Fruit fly (Drosophila melanogaster) whole organism, embryonic: ENCODE measurements around the gene CG15741.

Source experiments
- C15 ChIP-seq: fragments of 200-800 bp; sonication (Bioruptor generic); IDR thresholded peaks from 3 replicates; pipeline ENCODE4 v1.3.6; 2022; ENCODE audit warnings: missing biosample characterization, missing genetic modification characterization
- CG10267 ChIP-seq: fragments of 200-800 bp; sonication (Bioruptor generic); optimal IDR thresholded peaks from 2 replicates; lab custom pipeline; 2018; ENCODE audit warnings: missing biosample characterization, mild to moderate bottlenecking, missing genetic modification characterization, moderate library complexity
- CG10366 ChIP-seq: fragments of 200-800 bp; sonication (Bioruptor generic); IDR thresholded peaks from 2 replicates; pipeline ENCODE4 v1.3.6; 2022; ENCODE audit warnings: missing biosample characterization, missing genetic modification characterization
- CG10431 ChIP-seq: fragments of 200-800 bp; sonication (Bioruptor generic); optimal IDR thresholded peaks from 3 replicates; lab custom pipeline; 2018; ENCODE audit warnings: missing biosample characterization, mild to moderate bottlenecking, missing genetic modification characterization
- CG10543 ChIP-seq: fragments of 200-800 bp; sonication (Bioruptor generic); optimal IDR thresholded peaks from 3 replicates; lab custom pipeline; 2017; ENCODE audit warnings: missing biosample characterization, mild to moderate bottlenecking, missing genetic modification characterization, moderate library complexity
- CG11398 ChIP-seq: fragments of 200-800 bp; sonication (Bioruptor generic); optimal IDR thresholded peaks from 2 replicates; lab custom pipeline; 2016; ENCODE audit warnings: missing biosample characterization, missing genetic modification characterization
- CG11696 ChIP-seq: fragments of 200-800 bp; sonication (Bioruptor generic); IDR thresholded peaks from 2 replicates; pipeline ENCODE4 v1.3.6; 2022; ENCODE audit warnings: missing biosample characterization, missing genetic modification characterization
- CG12236 ChIP-seq: fragments of 200-800 bp; sonication (Bioruptor generic); optimal IDR thresholded peaks from 2 replicates; lab custom pipeline; 2016; ENCODE audit warnings: missing biosample characterization, missing genetic modification characterization
- CG1602 ChIP-seq: fragments of 200-800 bp; sonication (Bioruptor generic); optimal IDR thresholded peaks from 3 replicates; lab custom pipeline; 2016; ENCODE audit warnings: missing biosample characterization, missing genetic modification characterization
- CG16815 ChIP-seq: fragments of 200-800 bp; sonication (Bioruptor generic); optimal IDR thresholded peaks from 3 replicates; lab custom pipeline; 2017; ENCODE audit warnings: missing biosample characterization, mild to moderate bottlenecking, missing genetic modification characterization
- CG17802 ChIP-seq: fragments of 200-800 bp; sonication (Bioruptor generic); optimal IDR thresholded peaks from 2 replicates; lab custom pipeline; 2018; ENCODE audit warnings: missing biosample characterization, mild to moderate bottlenecking, missing genetic modification characterization, moderate library complexity
- CG1792 ChIP-seq: fragments of 200-800 bp; sonication (Bioruptor generic); optimal IDR thresholded peaks from 2 replicates; lab custom pipeline; 2016; ENCODE audit warnings: missing biosample characterization, missing genetic modification characterization
- CG2678 ChIP-seq: fragments of 200-800 bp; sonication (Bioruptor generic); optimal IDR thresholded peaks from 3 replicates; lab custom pipeline; 2019; ENCODE audit warnings: missing biosample characterization, mild to moderate bottlenecking, missing genetic modification characterization, moderate library complexity
- CG30020 ChIP-seq: fragments of 200-800 bp; optimal IDR thresholded peaks from 2 replicates; lab custom pipeline; 2019; ENCODE audit warnings: missing biosample characterization, mild to moderate bottlenecking, missing genetic modification characterization, moderate library complexity
- CG31441 ChIP-seq: fragments of 200-800 bp; sonication (Bioruptor generic); IDR thresholded peaks from 2 replicates; pipeline ENCODE4 v1.3.6; 2022; ENCODE audit warnings: missing biosample characterization, missing genetic modification characterization
- CG33213 ChIP-seq: fragments of 200-800 bp; sonication (Bioruptor generic); optimal IDR thresholded peaks from 3 replicates; lab custom pipeline; 2016; ENCODE audit warnings: missing biosample characterization, missing genetic modification characterization
- CG34376 ChIP-seq: fragments of 200-800 bp; sonication (Bioruptor generic); optimal IDR thresholded peaks from 2 replicates; lab custom pipeline; 2018; ENCODE audit warnings: missing biosample characterization, mild to moderate bottlenecking, missing genetic modification characterization
- CG4360 ChIP-seq: fragments of 200-800 bp; sonication (Bioruptor generic); IDR thresholded peaks from 2 replicates; pipeline ENCODE4 v1.3.6; 2022; ENCODE audit warnings: missing biosample characterization, missing genetic modification characterization
- CG6683 ChIP-seq: fragments of 200-800 bp; sonication (Bioruptor generic); optimal IDR thresholded peaks from 2 replicates; lab custom pipeline; 2017; ENCODE audit warnings: missing biosample characterization, mild to moderate bottlenecking, missing genetic modification characterization, missing genetic modification reagents
- CG7372 ChIP-seq: fragments of 200-800 bp; sonication (Bioruptor generic); IDR thresholded peaks from 2 replicates; pipeline ENCODE4 v1.3.6; 2022; ENCODE audit warnings: missing biosample characterization, missing genetic modification characterization
- CG9797 ChIP-seq: fragments of 200-800 bp; sonication (Bioruptor generic); optimal IDR thresholded peaks from 3 replicates; lab custom pipeline; 2018; ENCODE audit warnings: missing biosample characterization, mild to moderate bottlenecking, missing genetic modification characterization
- CkIIα-i1 ChIP-seq: fragments of 200-800 bp; sonication (Bioruptor generic); IDR thresholded peaks from 2 replicates; pipeline ENCODE4 v1.3.6; 2022; ENCODE audit warnings: missing biosample characterization, missing genetic modification characterization
- CoRest ChIP-seq: fragments of 200-800 bp; sonication (Bioruptor generic); optimal IDR thresholded peaks from 3 replicates; lab custom pipeline; 2018; ENCODE audit warnings: missing biosample characterization, mild to moderate bottlenecking, missing genetic modification characterization, moderate library complexity
- Gug ChIP-seq: fragments of 200-800 bp; sonication (Bioruptor generic); IDR thresholded peaks from 4 replicates; pipeline ENCODE4 v1.3.6; 2022; ENCODE audit warnings: missing biosample characterization, missing genetic modification characterization
- H15 ChIP-seq: fragments of 200-800 bp; sonication (Bioruptor generic); IDR thresholded peaks from 3 replicates; pipeline ENCODE4 v1.3.6; 2022; ENCODE audit warnings: missing biosample characterization, missing genetic modification characterization
- H2.0 ChIP-seq: fragments of 200-800 bp; sonication (Bioruptor generic); IDR thresholded peaks from 2 replicates; pipeline ENCODE4 v1.3.6; 2022; ENCODE audit warnings: missing biosample characterization, missing genetic modification characterization
- HmgD ChIP-seq: fragments of 200-800 bp; sonication (Bioruptor generic); optimal IDR thresholded peaks from 3 replicates; lab custom pipeline; 2016; ENCODE audit warnings: missing biosample characterization, missing genetic modification characterization
- Hr39 ChIP-seq: fragments of >200 bp; optimal IDR thresholded peaks from 2 replicates; lab custom pipeline; 2017
- Hr51 ChIP-seq, 2 experiments: fragments of 200-800 bp; sonication (Bioruptor generic); optimal IDR thresholded peaks; 2 replicates in 1 of 2; 3 replicates in 1 of 2; lab custom pipeline; 2016 to 2018; ENCODE audit warnings: missing biosample characterization in 2 of 2, missing genetic modification characterization in 2 of 2, mild to moderate bottlenecking in 1 of 2, moderate library complexity in 1 of 2
- Kr ChIP-seq: fragments of 200-800 bp; sonication (Bioruptor generic); optimal IDR thresholded peaks from 2 replicates; lab custom pipeline; 2017; ENCODE audit warnings: missing biosample characterization, mild to moderate bottlenecking, missing genetic modification characterization
- Lpt ChIP-seq: fragments of >200 bp; optimal IDR thresholded peaks from 2 replicates; lab custom pipeline; 2018; ENCODE audit warnings: missing biosample characterization, missing genetic modification characterization
- Med ChIP-seq: fragments of 200-800 bp; sonication (Bioruptor generic); peaks from one replicate; lab custom pipeline; 2016; ENCODE audit warnings: missing biosample characterization, missing genetic modification characterization, mild to moderate bottlenecking, inconsistent platforms, moderate library complexity
- Nf-YC ChIP-seq: fragments of 200-800 bp; optimal IDR thresholded peaks from 3 replicates; lab custom pipeline; 2019; ENCODE audit warnings: missing biosample characterization, mild to moderate bottlenecking, missing genetic modification characterization, moderate library complexity
- Oli ChIP-seq: fragments of 200-800 bp; sonication (Bioruptor generic); optimal IDR thresholded peaks from 2 replicates; lab custom pipeline; 2018; ENCODE audit warnings: missing biosample characterization, mild to moderate bottlenecking, missing genetic modification characterization, moderate library complexity
- Sox100B ChIP-seq: fragments of 200-800 bp; sonication (Bioruptor generic); optimal IDR thresholded peaks from 3 replicates; lab custom pipeline; 2018; ENCODE audit warnings: missing biosample characterization, mild to moderate bottlenecking, missing genetic modification characterization
- bab2 ChIP-seq: fragments of 200-800 bp; sonication (Bioruptor generic); optimal IDR thresholded peaks from 2 replicates; lab custom pipeline; 2016; ENCODE audit warnings: missing biosample characterization, missing genetic modification characterization
- danr ChIP-seq: fragments of 200-800 bp; sonication (Bioruptor generic); IDR thresholded peaks from 2 replicates; pipeline ENCODE4 v1.3.6; 2022; ENCODE audit warnings: missing biosample characterization, missing genetic modification characterization
- esg ChIP-seq: fragments of 200-800 bp; sonication (Bioruptor generic); conservative IDR thresholded peaks from 2 replicates; pipeline ENCODE4 v1.3.6; 2022; ENCODE audit warnings: missing biosample characterization, missing genetic modification characterization
- gcm2 ChIP-seq: fragments of 200-800 bp; sonication (Bioruptor generic); optimal IDR thresholded peaks from 2 replicates; lab custom pipeline; 2016; ENCODE audit warnings: missing biosample characterization, missing genetic modification characterization
- gem ChIP-seq: fragments of 200-800 bp; sonication (Bioruptor generic); optimal IDR thresholded peaks from 2 replicates; lab custom pipeline; 2019; ENCODE audit warnings: missing biosample characterization, mild to moderate bottlenecking, missing genetic modification characterization, moderate library complexity
- h ChIP-seq: fragments of >200 bp; optimal IDR thresholded peaks from 2 replicates; lab custom pipeline; 2017
- jigr1 ChIP-seq: fragments of 200-800 bp; sonication (Bioruptor generic); IDR thresholded peaks from 3 replicates; pipeline ENCODE4 v1.3.6; 2022; ENCODE audit warnings: missing biosample characterization, missing genetic modification characterization
- lilli ChIP-seq: fragments of 200-800 bp; sonication (Bioruptor generic); optimal IDR thresholded peaks from 3 replicates; lab custom pipeline; 2016; ENCODE audit warnings: missing biosample characterization, missing genetic modification characterization
- nerfin-1 ChIP-seq: fragments of 200-800 bp; sonication (Bioruptor generic); optimal IDR thresholded peaks from 3 replicates; lab custom pipeline; 2019; ENCODE audit warnings: missing biosample characterization, mild to moderate bottlenecking, missing genetic modification characterization, moderate library complexity
- oc ChIP-seq: fragments of 200-800 bp; sonication (Bioruptor generic); optimal IDR thresholded peaks from 2 replicates; lab custom pipeline; 2018; ENCODE audit warnings: missing biosample characterization, mild to moderate bottlenecking, missing genetic modification characterization, moderate library complexity
- pan ChIP-seq, 4 experiments: fragments of >200 bp in 3 of 4; fragments of 200-800 bp in 1 of 4; sonication (Bioruptor generic) in 1 of 4; optimal IDR thresholded peaks in 3 of 4; IDR thresholded peaks in 1 of 4; 2 replicates each; pipeline versions ENCODE4 v1.3.6 to Lab custom; 2017 to 2022; ENCODE audit warnings: missing biosample characterization in 2 of 4, missing genetic modification characterization in 2 of 4, mixed read lengths in 1 of 4
- pho ChIP-seq: fragments of 200-800 bp; sonication (Bioruptor generic); optimal IDR thresholded peaks from 2 replicates; lab custom pipeline; 2016; ENCODE audit warnings: missing biosample characterization, missing genetic modification characterization
- repo ChIP-seq: fragments of 200-800 bp; sonication (Bioruptor generic); optimal IDR thresholded peaks from 2 replicates; lab custom pipeline; 2016; ENCODE audit warnings: missing biosample characterization, missing genetic modification characterization
- sug ChIP-seq: fragments of 200-800 bp; optimal IDR thresholded peaks from 2 replicates; lab custom pipeline; 2019; ENCODE audit warnings: missing biosample characterization, mild to moderate bottlenecking, missing genetic modification characterization, moderate library complexity
- tup ChIP-seq: fragments of 200-800 bp; sonication (Bioruptor generic); optimal IDR thresholded peaks from 2 replicates; lab custom pipeline; 2016; ENCODE audit warnings: missing biosample characterization, mild to moderate bottlenecking, missing genetic modification characterization, moderate library complexity

CG15741 gene

DNA sequence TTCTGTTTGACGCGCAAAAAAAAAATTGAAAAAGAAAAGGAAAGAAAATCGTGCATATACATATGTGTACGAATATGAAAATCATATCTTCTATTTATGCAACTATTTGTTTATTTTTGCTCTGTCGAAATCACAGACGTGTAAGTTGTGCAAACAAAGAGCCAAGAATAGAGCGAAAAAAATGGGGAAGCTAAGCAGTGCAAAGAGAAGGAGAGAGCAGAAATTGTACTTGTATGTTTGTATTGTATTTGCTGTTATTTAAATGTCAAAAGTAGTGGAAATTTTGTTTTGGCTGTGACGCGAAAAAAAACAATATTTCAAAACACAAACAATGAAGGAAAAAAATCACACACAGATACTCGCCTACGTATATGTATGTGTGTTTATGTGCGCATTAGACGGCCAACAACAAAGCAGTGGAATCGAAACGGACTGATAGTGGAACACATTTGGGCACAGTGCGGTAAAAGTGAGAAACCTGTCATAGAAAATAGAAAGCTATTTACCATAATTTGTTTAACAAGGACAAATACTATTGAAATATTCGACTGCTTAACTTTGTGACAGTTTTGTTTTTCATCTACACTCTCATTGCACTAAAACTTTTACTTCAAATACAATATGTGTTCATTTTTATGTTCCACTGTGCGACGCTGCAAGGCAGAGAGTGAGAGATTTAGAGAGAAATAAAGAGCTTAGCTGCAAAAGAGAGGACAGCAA lies 19.6 kb downstream of the CG15741 start (continued):
- peak; percentile 84 for TF ChIP-seq CG1792 (GFP tag; lab: Kevin White, UChicago)
- TF ChIP-seq Gug: peak; percentile 89
- TF ChIP-seq CG7372 (GFP tag; lab: Robert Waterston, UW): peak; percentile 89
- peak; percentile 83; the same call in 2 of the 3 replicates for TF ChIP-seq C15 (GFP tag; lab: Robert Waterston, UW)
- TF ChIP-seq CG4360 (GFP tag; lab: Robert Waterston, UW): peak; percentile 84
- peak; percentile 80 for TF ChIP-seq CG34376 (GFP tag; lab: Kevin White, UChicago)
- TF ChIP-seq CG11696 (GFP tag; lab: Robert Waterston, UW): peak; percentile 84
- peak; percentile 92 for TF ChIP-seq bab2 (GFP tag; lab: Kevin White, UChicago)
- peak; percentile 79 for TF ChIP-seq CG30020 (tag; lab: Kevin White, UChicago)
- peak; percentile 96 for TF ChIP-seq CG11398 (GFP tag; lab: Kevin White, UChicago)
- peak; percentile 92 for TF ChIP-seq esg (GFP tag; lab: Robert Waterston, UW)
- peak; percentile 93 for TF ChIP-seq CG12236 (GFP tag; lab: Kevin White, UChicago)
- TF ChIP-seq Sox100B (GFP tag; lab: Kevin White, UChicago): peak; percentile 91
- TF ChIP-seq h: no peak
- peak; percentile 95 for TF ChIP-seq CG2678 (tag; lab: Kevin White, UChicago)
- peak; percentile 78; the same call in 2 of the 3 replicates for TF ChIP-seq jigr1 (GFP tag; lab: Robert Waterston, UW)
- TF ChIP-seq CG16815: peak; percentile 88
- peak; percentile 96 for TF ChIP-seq oc (tag; lab: Kevin White, UChicago)
- peak; percentile 84 for TF ChIP-seq Nf-YC (tag; lab: Kevin White, UChicago)
- peak; percentile 66 for TF ChIP-seq CG10431 (GFP tag; lab: Kevin White, UChicago)
- TF ChIP-seq gcm2 (GFP tag; lab: Kevin White, UChicago): peak; percentile 91
- peak; percentile 94 for TF ChIP-seq repo (GFP tag; lab: Kevin White, UChicago)
- TF ChIP-seq pan (optimal IDR thresholded peaks at IDR 0.05; lab: Kevin White, UChicago): no peak
- peak in 1 of 2 experiments; percentile 97 for TF ChIP-seq pan (GFP tag; optimal IDR thresholded peaks at IDR 0.05 in 1 of 2, IDR thresholded peaks at IDR 0.05 in 1 of 2)
- peak; percentile 99 for TF ChIP-seq Med (GFP tag; lab: Kevin White, UChicago)
- peak; percentile 93 for TF ChIP-seq pho (GFP tag; lab: Kevin White, UChicago)
- TF ChIP-seq CG31441 (GFP tag; lab: Robert Waterston, UW): peak; percentile 95
- peak; percentile 93 for TF ChIP-seq CG1602 (GFP tag; lab: Kevin White, UChicago)
- peak; percentile 97 for TF ChIP-seq gem (tag; lab: Kevin White, UChicago)
- peak; percentile 96 for TF ChIP-seq lilli (GFP tag; lab: Kevin White, UChicago)
- peak; percentile 68 for TF ChIP-seq CG10543 (GFP tag; lab: Kevin White, UChicago)
- TF ChIP-seq Kr: no peak
- peak; percentile 96 for TF ChIP-seq Oli (tag; lab: Kevin White, UChicago)
- TF ChIP-seq CG10267 (tag; lab: Kevin White, UChicago): peak; percentile 89
- TF ChIP-seq CG10366 (GFP tag; lab: Robert Waterston, UW): peak; percentile 95
- TF ChIP-seq CG33213 (GFP tag; lab: Kevin White, UChicago): peak; percentile 92
- TF ChIP-seq HmgD: peak; percentile 77
- TF ChIP-seq CG17802: peak; percentile 69
- peak; percentile 90 for TF ChIP-seq nerfin-1 (tag; lab: Kevin White, UChicago)
- no peak for TF ChIP-seq Lpt (GFP tag; lab: Kevin White, UChicago)
- peak; percentile 76 for TF ChIP-seq sug (tag; lab: Kevin White, UChicago)
- TF ChIP-seq CG9797: peak; percentile 16
- TF ChIP-seq H2.0 (GFP tag; lab: Robert Waterston, UW): peak; percentile 93
- TF ChIP-seq H15: peak; percentile 93
- no peak for TF ChIP-seq Hr39 (lab: Kevin White, UChicago)
- TF ChIP-seq danr: peak; percentile 92
- 0 out of 2 replicates have a peak, but pooled peaks have one; percentile 53 for TF ChIP-seq CkIIα-i1 (GFP tag; lab: Robert Waterston, UW)
- TF ChIP-seq CoRest (tag; lab: Kevin White, UChicago): peak; percentile 93
- peak; percentile 92 to 97 for TF ChIP-seq Hr51 (GFP tag; optimal IDR thresholded peaks at IDR 0.05; lab: Kevin White, UChicago)
- TF ChIP-seq CG6683 (GFP tag; lab: Kevin White, UChicago): peak; percentile 79
- TF ChIP-seq tup (GFP tag; lab: Kevin White, UChicago): peak; percentile 72
